Fruit fly (Drosophila melanogaster) whole organism, embryonic: Measurements from ENCODE around the gene CG2854.

Experiments used
- Bgb ChIP-seq: fragments of 200-800 bp; sonication (Bioruptor generic); IDR thresholded peaks from 2 replicates; pipeline ENCODE4 v1.3.6; 2022; ENCODE audit warnings: missing biosample characterization, missing genetic modification characterization; ENCODE audit not compliant: partially characterized antibody
- CG10321 ChIP-seq: fragments of 200-800 bp; sonication (Bioruptor generic); IDR thresholded peaks from 2 replicates; pipeline ENCODE4 v1.3.6; 2022; ENCODE audit warnings: missing biosample characterization, missing genetic modification characterization
- CG13287 ChIP-seq: fragments of 200-800 bp; sonication (Bioruptor generic); IDR thresholded peaks from 2 replicates; pipeline ENCODE4 v1.3.6; 2022; ENCODE audit warnings: missing biosample characterization, missing genetic modification characterization; ENCODE audit not compliant: partially characterized antibody
- CG17328 ChIP-seq: fragments of 200-800 bp; sonication (Bioruptor generic); IDR thresholded peaks from 2 replicates; pipeline ENCODE4 v1.3.6; 2022; ENCODE audit warnings: missing biosample characterization, missing genetic modification characterization
- CG1832 ChIP-seq: fragments of 200-800 bp; sonication (Bioruptor generic); optimal IDR thresholded peaks from 2 replicates; lab custom pipeline; 2017; ENCODE audit warnings: missing biosample characterization, mild to moderate bottlenecking, missing genetic modification characterization, inconsistent platforms
- CG3163 ChIP-seq: fragments of 200-800 bp; sonication (Bioruptor generic); optimal IDR thresholded peaks from 3 replicates; lab custom pipeline; 2016; ENCODE audit warnings: missing biosample characterization, missing genetic modification characterization
- CG8388 ChIP-seq: fragments of 200-800 bp; sonication (Bioruptor generic); optimal IDR thresholded peaks from 2 replicates; lab custom pipeline; 2019; ENCODE audit warnings: missing biosample characterization, mild to moderate bottlenecking, missing genetic modification characterization, moderate library complexity
- CG8765 ChIP-seq: fragments of 200-800 bp; sonication (Bioruptor generic); IDR thresholded peaks from 2 replicates; pipeline ENCODE4 v1.3.6; 2022; ENCODE audit warnings: missing biosample characterization, missing genetic modification characterization
- CG9797 ChIP-seq: fragments of 200-800 bp; sonication (Bioruptor generic); optimal IDR thresholded peaks from 3 replicates; lab custom pipeline; 2018; ENCODE audit warnings: missing biosample characterization, mild to moderate bottlenecking, missing genetic modification characterization
- CkIIα-i1 ChIP-seq: fragments of 200-800 bp; sonication (Bioruptor generic); IDR thresholded peaks from 2 replicates; pipeline ENCODE4 v1.3.6; 2022; ENCODE audit warnings: missing biosample characterization, missing genetic modification characterization
- Deaf1 ChIP-seq: fragments of 200-800 bp; optimal IDR thresholded peaks from 3 replicates; lab custom pipeline; 2019; ENCODE audit warnings: missing biosample characterization, mild to moderate bottlenecking, missing genetic modification characterization, moderate library complexity
- Drgx ChIP-seq: fragments of 200-800 bp; sonication (Bioruptor generic); IDR thresholded peaks from 2 replicates; pipeline ENCODE4 v1.3.6; 2022; ENCODE audit warnings: missing biosample characterization, missing genetic modification characterization
- Fer1 ChIP-seq: fragments of 200-800 bp; sonication (Bioruptor generic); optimal IDR thresholded peaks from 2 replicates; lab custom pipeline; 2017; ENCODE audit warnings: missing biosample characterization, mild to moderate bottlenecking, missing genetic modification characterization
- GATAe ChIP-seq: fragments of 200-800 bp; sonication (Bioruptor generic); conservative IDR thresholded peaks from 2 replicates; pipeline ENCODE4 v1.3.6; 2022; ENCODE audit warnings: missing biosample characterization, missing genetic modification characterization
- Hand ChIP-seq: fragments of 200-800 bp; sonication (Bioruptor generic); optimal IDR thresholded peaks from 2 replicates; lab custom pipeline; 2017; ENCODE audit warnings: mild to moderate bottlenecking, missing biosample characterization, missing genetic modification reagents, missing genetic modification characterization
- Med ChIP-seq: fragments of 200-800 bp; sonication (Bioruptor generic); peaks from one replicate; lab custom pipeline; 2016; ENCODE audit warnings: missing biosample characterization, missing genetic modification characterization, mild to moderate bottlenecking, inconsistent platforms, moderate library complexity
- NC2β ChIP-seq: fragments of 200-800 bp; sonication (Bioruptor generic); optimal IDR thresholded peaks from 2 replicates; lab custom pipeline; 2016; ENCODE audit warnings: missing biosample characterization, missing genetic modification characterization
- Ravus ChIP-seq: fragments of 200-800 bp; sonication (Bioruptor generic); IDR thresholded peaks from 2 replicates; pipeline ENCODE4 v1.3.6; 2022; ENCODE audit warnings: missing biosample characterization, missing genetic modification characterization
- Trl ChIP-seq, 3 experiments: fragments of >200 bp in 2 of 3; fragments of 200-800 bp in 1 of 3; sonication (Bioruptor generic) in 1 of 3; optimal IDR thresholded peaks; 2 replicates in 1 of 3; 3 replicates in 2 of 3; lab custom pipeline; 2016 to 2017; ENCODE audit warnings: missing biosample characterization in 1 of 3, missing genetic modification characterization in 1 of 3
- bsh ChIP-seq, 2 experiments: fragments of 200-800 bp; sonication (Bioruptor generic); optimal IDR thresholded peaks; 2 replicates each; lab custom pipeline; 2017 to 2018; ENCODE audit warnings: mild to moderate bottlenecking in 2 of 2, missing biosample characterization in 2 of 2, missing genetic modification characterization in 2 of 2, moderate library complexity in 1 of 2
- crol ChIP-seq: fragments of 200-800 bp; sonication (Bioruptor generic); IDR thresholded peaks from 2 replicates; pipeline ENCODE4 v1.3.6; 2022; ENCODE audit warnings: missing biosample characterization, missing genetic modification characterization
- crp ChIP-seq, 2 experiments: fragments of 200-800 bp; sonication (Bioruptor generic); optimal IDR thresholded peaks; 2 replicates in 1 of 2; 3 replicates in 1 of 2; lab custom pipeline; 2017; ENCODE audit warnings: missing biosample characterization in 2 of 2, missing genetic modification characterization in 2 of 2, mild to moderate bottlenecking in 1 of 2, moderate library complexity in 1 of 2
- dati ChIP-seq: fragments of 200-800 bp; sonication (Bioruptor generic); IDR thresholded peaks from 2 replicates; pipeline ENCODE4 v1.3.6; 2022; ENCODE audit warnings: missing biosample characterization, missing genetic modification characterization
- ewg ChIP-seq: fragments of 200-800 bp; sonication (Bioruptor generic); optimal IDR thresholded peaks from 3 replicates; lab custom pipeline; 2017; ENCODE audit warnings: mild to moderate bottlenecking, missing biosample characterization, missing genetic modification reagents, missing genetic modification characterization
- gfzf ChIP-seq: fragments of 200-800 bp; sonication (Bioruptor generic); optimal IDR thresholded peaks from 2 replicates; lab custom pipeline; 2016; ENCODE audit warnings: missing biosample characterization, mild to moderate bottlenecking, missing genetic modification characterization, moderate library complexity
- h ChIP-seq: fragments of >200 bp; optimal IDR thresholded peaks from 2 replicates; lab custom pipeline; 2017
- kah ChIP-seq: fragments of 200-800 bp; sonication (Bioruptor generic); optimal IDR thresholded peaks from 2 replicates; lab custom pipeline; 2018; ENCODE audit warnings: missing biosample characterization, mild to moderate bottlenecking, missing genetic modification characterization
- ken ChIP-seq: fragments of 200-800 bp; sonication (Bioruptor generic); IDR thresholded peaks from 3 replicates; pipeline ENCODE4 v1.3.6; 2022; ENCODE audit warnings: missing biosample characterization, missing genetic modification characterization
- lbe ChIP-seq: fragments of 200-800 bp; sonication (Bioruptor generic); optimal IDR thresholded peaks from 2 replicates; lab custom pipeline; 2016; ENCODE audit warnings: missing biosample characterization, mild to moderate bottlenecking, missing genetic modification characterization
- lilli ChIP-seq: fragments of 200-800 bp; sonication (Bioruptor generic); optimal IDR thresholded peaks from 3 replicates; lab custom pipeline; 2016; ENCODE audit warnings: missing biosample characterization, missing genetic modification characterization
- nom ChIP-seq: fragments of 200-800 bp; sonication (Bioruptor generic); optimal IDR thresholded peaks from 2 replicates; lab custom pipeline; 2017; ENCODE audit warnings: missing biosample characterization, missing genetic modification characterization, mild to moderate bottlenecking, moderate library complexity, missing genetic modification reagents
- org-1 ChIP-seq: fragments of 200-800 bp; sonication (Bioruptor generic); optimal IDR thresholded peaks from 2 replicates; lab custom pipeline; 2017; ENCODE audit warnings: missing biosample characterization, missing genetic modification characterization
- ro ChIP-seq: fragments of 200-800 bp; sonication (Bioruptor generic); IDR thresholded peaks from 2 replicates; pipeline ENCODE4 v1.3.6; 2022; ENCODE audit warnings: missing biosample characterization, missing genetic modification characterization
- sens ChIP-seq: fragments of 200-800 bp; sonication (Bioruptor generic); peaks from one replicate; lab custom pipeline; 2016; ENCODE audit warnings: missing biosample characterization, missing genetic modification characterization
- slou ChIP-seq: fragments of 200-800 bp; sonication (Bioruptor generic); optimal IDR thresholded peaks from 3 replicates; lab custom pipeline; 2016; ENCODE audit warnings: missing biosample characterization, missing genetic modification characterization
- so ChIP-seq: fragments of 200-800 bp; sonication (Bioruptor generic); IDR thresholded peaks from 3 replicates; pipeline ENCODE4 v1.3.6; 2022; ENCODE audit warnings: missing biosample characterization, missing genetic modification characterization
- stc ChIP-seq: fragments of 200-800 bp; sonication (Bioruptor generic); IDR thresholded peaks from 2 replicates; pipeline ENCODE4 v1.3.6; 2022; ENCODE audit warnings: missing biosample characterization, missing genetic modification characterization
- sug ChIP-seq: fragments of 200-800 bp; optimal IDR thresholded peaks from 2 replicates; lab custom pipeline; 2019; ENCODE audit warnings: missing biosample characterization, mild to moderate bottlenecking, missing genetic modification characterization, moderate library complexity
- tll ChIP-seq, 2 experiments: fragments of 200-800 bp in 1 of 2; fragments of >200 bp in 1 of 2; sonication (Bioruptor generic) in 1 of 2; optimal IDR thresholded peaks; 2 replicates each; lab custom pipeline; 2017 to 2019; ENCODE audit warnings: missing biosample characterization in 2 of 2, missing genetic modification characterization in 2 of 2, mild to moderate bottlenecking in 1 of 2, moderate library complexity in 1 of 2
- toy ChIP-seq: fragments of 200-800 bp; sonication (Bioruptor generic); IDR thresholded peaks from 2 replicates; pipeline ENCODE4 v1.3.6; 2022; ENCODE audit warnings: missing biosample characterization, missing genetic modification characterization
- twi ChIP-seq: fragments of 200-800 bp; optimal IDR thresholded peaks from 2 replicates; lab custom pipeline; 2019; ENCODE audit warnings: missing biosample characterization, mild to moderate bottlenecking, missing genetic modification characterization, moderate library complexity
- vfl ChIP-seq: fragments of 200-800 bp; sonication (Bioruptor generic); optimal IDR thresholded peaks from 2 replicates; lab custom pipeline; 2016; ENCODE audit warnings: missing biosample characterization, missing genetic modification characterization
- wek ChIP-seq: fragments of 200-800 bp; sonication (Bioruptor generic); optimal IDR thresholded peaks from 3 replicates; lab custom pipeline; 2018; ENCODE audit warnings: missing biosample characterization, mild to moderate bottlenecking, missing genetic modification characterization, moderate library complexity
- z ChIP-seq: fragments of 200-800 bp; sonication (Bioruptor generic); IDR thresholded peaks from 3 replicates; pipeline ENCODE4 v1.3.6; 2022; ENCODE audit warnings: missing biosample characterization, missing genetic modification characterization

Gene CG2854

dm6 chrX:2329312-2329711, 2.4 kb downstream of the CG2854 start (continued):
- TF ChIP-seq nom (GFP tag; lab: Kevin White, UChicago) (no peak), ewg (GFP tag; lab: Kevin White, UChicago) (peak; percentile 55), Ravus (no peak), CkIIα-i1 (GFP tag; lab: Robert Waterston, UW) (no peak), GATAe (GFP tag; lab: Robert Waterston, UW) (no peak; the same call in 1 of the 2 replicates), so (GFP tag; lab: Robert Waterston, UW) (peak; percentile 57; the same call in 1 of the 3 replicates)

- no peak for TF ChIP-seq CG3163
- no peak for TF ChIP-seq h (lab: Kevin White, UChicago)
- peak; percentile 60 for TF ChIP-seq kah (GFP tag; lab: Kevin White, UChicago)
Observed at dm6 chrX:2332784-2333183, 5.9 kb downstream of the CG2854 start.

dm6 chrX:2334025-2334424, 7.1 kb downstream of the CG2854 start:
- TF ChIP-seq vfl (GFP tag; lab: Kevin White, UChicago): no peak
- TF ChIP-seq Deaf1 (tag; lab: Kevin White, UChicago): peak; percentile 27
- peak; percentile 36 for TF ChIP-seq sug (tag; lab: Kevin White, UChicago)
- peak; percentile 67 for TF ChIP-seq Med (GFP tag; lab: Kevin White, UChicago)
- TF ChIP-seq CG1832 (GFP tag; lab: Kevin White, UChicago): peak; percentile 82
- TF ChIP-seq crp (GFP tag; optimal IDR thresholded peaks at IDR 0.05; lab: Kevin White, UChicago): peak in 1 of 2 experiments; percentile 13
- peak in 1 of 2 experiments; percentile 89 for TF ChIP-seq tll (GFP tag; optimal IDR thresholded peaks at IDR 0.05; lab: Kevin White, UChicago)
- TF ChIP-seq Trl (optimal IDR thresholded peaks at IDR 0.05; lab: Kevin White, UChicago): peak; percentile 0 to 57
- no peak for TF ChIP-seq Trl (GFP tag; optimal IDR thresholded peaks at IDR 0.05; lab: Kevin White, UChicago)
- peak; percentile 79 for TF ChIP-seq CG10321 (GFP tag; lab: Robert Waterston, UW)
- no peak for TF ChIP-seq ro (GFP tag; lab: Robert Waterston, UW)
- no peak for TF ChIP-seq gfzf

- TF ChIP-seq stc (GFP tag; lab: Robert Waterston, UW) (no peak), ken (GFP tag; lab: Robert Waterston, UW) (no peak), nom (GFP tag; lab: Kevin White, UChicago) (peak; percentile 92), CG10321 (GFP tag; lab: Robert Waterston, UW) (peak; percentile 54), lbe (peak; percentile 34), twi (tag; lab: Kevin White, UChicago) (peak; percentile 15), bsh (GFP tag; optimal IDR thresholded peaks at IDR 0.05; lab: Kevin White, UChicago) (peak in 1 of 2 experiments; percentile 58), Bgb (no peak), CG17328 (GFP tag; lab: Robert Waterston, UW) (no peak), CG1832 (GFP tag; lab: Kevin White, UChicago) (peak; percentile 55), CG8765 (GFP tag; lab: Robert Waterston, UW) (no peak), sens (GFP tag; lab: Kevin White, UChicago) (peak; percentile 80), Drgx (GFP tag; lab: Robert Waterston, UW) (peak; percentile 37; the same call in 1 of the 2 replicates), Fer1 (no peak)
Observed at dm6 chrX:2334556-2335137, 7.7 kb downstream of the CG2854 start, which contains the start of gene Ilp6. Ilp6 (minus strand) TSS chrX:2334658.

dm6 chrX:2336428-2336827, 9.5 kb downstream of the CG2854 start:
- no peak for TF ChIP-seq CG8388
- TF ChIP-seq org-1: no peak
- no peak for TF ChIP-seq CG13287 (GFP tag; lab: Robert Waterston, UW)
- TF ChIP-seq crol (GFP tag; lab: Robert Waterston, UW): peak; percentile 74
- no peak for TF ChIP-seq z (GFP tag; lab: Robert Waterston, UW)
- no peak for TF ChIP-seq wek (GFP tag; lab: Kevin White, UChicago)
- TF ChIP-seq dati: no peak
- no peak for TF ChIP-seq NC2β (GFP tag; lab: Kevin White, UChicago)
- TF ChIP-seq lilli: no peak
- TF ChIP-seq slou (GFP tag; lab: Kevin White, UChicago): no peak
- TF ChIP-seq Hand (GFP tag; lab: Kevin White, UChicago): no peak
- TF ChIP-seq toy (GFP tag; lab: Robert Waterston, UW): no peak
- TF ChIP-seq CG9797 (GFP tag; lab: Kevin White, UChicago): no peak
- peak in 1 of 2 experiments; percentile 25 for TF ChIP-seq bsh (GFP tag; optimal IDR thresholded peaks at IDR 0.05; lab: Kevin White, UChicago)
